Fruit fly (Drosophila melanogaster) whole organism, embryonic: ENCODE results near the gene Iru.

Experiments used
- Antp ChIP-seq: fragments of 200-800 bp; sonication (Bioruptor generic); optimal IDR thresholded peaks from 3 replicates; lab custom pipeline; 2016; ENCODE audit warnings: missing biosample characterization, missing genetic modification characterization
- Atf-2 ChIP-seq: fragments of 200-800 bp; sonication (Bioruptor generic); optimal IDR thresholded peaks from 2 replicates; lab custom pipeline; 2016; ENCODE audit warnings: missing biosample characterization, missing genetic modification characterization
- Bteb2 ChIP-seq: fragments of 200-800 bp; sonication (Bioruptor generic); optimal IDR thresholded peaks from 2 replicates; lab custom pipeline; 2016; ENCODE audit warnings: missing biosample characterization, missing genetic modification characterization
- CG11093 ChIP-seq: fragments of 200-800 bp; sonication (Bioruptor generic); IDR thresholded peaks from 3 replicates; pipeline ENCODE4 v1.3.6; 2022; ENCODE audit warnings: missing biosample characterization, missing genetic modification characterization
- CG12942 ChIP-seq: fragments of 200-800 bp; sonication (Bioruptor generic); optimal IDR thresholded peaks from 3 replicates; lab custom pipeline; 2016; ENCODE audit warnings: missing biosample characterization, missing genetic modification characterization
- CG17829 ChIP-seq: fragments of 200-800 bp; optimal IDR thresholded peaks from 2 replicates; lab custom pipeline; 2019; ENCODE audit warnings: missing biosample characterization, mild to moderate bottlenecking, missing genetic modification characterization, moderate library complexity
- CG18262 ChIP-seq: fragments of 200-800 bp; optimal IDR thresholded peaks from 3 replicates; lab custom pipeline; 2019; ENCODE audit warnings: missing biosample characterization, mild to moderate bottlenecking, missing genetic modification characterization, moderate library complexity
- CG2116 ChIP-seq: fragments of 200-800 bp; sonication (Bioruptor generic); optimal IDR thresholded peaks from 3 replicates; lab custom pipeline; 2018; ENCODE audit warnings: missing biosample characterization, mild to moderate bottlenecking, missing genetic modification characterization
- CG2202 ChIP-seq: fragments of 200-800 bp; sonication (Bioruptor generic); optimal IDR thresholded peaks from 2 replicates; lab custom pipeline; 2018; ENCODE audit warnings: missing biosample characterization, mild to moderate bottlenecking, missing genetic modification characterization
- CG2889 ChIP-seq: fragments of 200-800 bp; sonication (Bioruptor generic); IDR thresholded peaks from 3 replicates; pipeline ENCODE4 v1.3.6; 2022; ENCODE audit warnings: missing biosample characterization, missing genetic modification characterization
- CG30431 ChIP-seq: fragments of 200-800 bp; sonication (Bioruptor generic); optimal IDR thresholded peaks from 2 replicates; lab custom pipeline; 2017; ENCODE audit warnings: missing biosample characterization, missing genetic modification characterization
- CG32767 ChIP-seq: fragments of 200-800 bp; sonication (Bioruptor generic); IDR thresholded peaks from 2 replicates; pipeline ENCODE4 v1.3.6; 2022; ENCODE audit warnings: missing biosample characterization, missing genetic modification characterization
- CG3838 ChIP-seq: fragments of 200-800 bp; sonication (Bioruptor generic); optimal IDR thresholded peaks from 3 replicates; lab custom pipeline; 2016; ENCODE audit warnings: missing biosample characterization, missing genetic modification characterization
- CG7357 ChIP-seq: fragments of 200-800 bp; sonication (Bioruptor generic); IDR thresholded peaks from 3 replicates; pipeline ENCODE4 v1.3.6; 2022; ENCODE audit warnings: missing biosample characterization, missing genetic modification characterization
- CG7372 ChIP-seq: fragments of 200-800 bp; sonication (Bioruptor generic); IDR thresholded peaks from 2 replicates; pipeline ENCODE4 v1.3.6; 2022; ENCODE audit warnings: missing biosample characterization, missing genetic modification characterization
- CG8290 ChIP-seq, 3 experiments: fragments of 200-800 bp; sonication (Bioruptor generic); optimal IDR thresholded peaks; 2 replicates each; lab custom pipeline; 2016 to 2019; ENCODE audit warnings: missing biosample characterization in 3 of 3, missing genetic modification characterization in 3 of 3, mild to moderate bottlenecking in 2 of 3, moderate library complexity in 1 of 3
- Dek ChIP-seq: fragments of 200-800 bp; sonication (Bioruptor generic); optimal IDR thresholded peaks from 3 replicates; lab custom pipeline; 2019; ENCODE audit warnings: missing biosample characterization, mild to moderate bottlenecking, missing genetic modification characterization, moderate library complexity
- Dll ChIP-seq: fragments of 200-800 bp; sonication (Bioruptor generic); IDR thresholded peaks from 4 replicates; pipeline ENCODE4 v1.3.6; 2022; ENCODE audit warnings: missing biosample characterization, missing genetic modification characterization; ENCODE audit not compliant: partially characterized antibody
- Dref ChIP-seq: fragments of 200-800 bp; sonication (Bioruptor generic); IDR thresholded peaks from 2 replicates; pipeline ENCODE4 v1.3.6; 2022; ENCODE audit warnings: missing biosample characterization, missing genetic modification characterization
- E2f1 ChIP-seq: fragments of 200-800 bp; sonication (Bioruptor generic); IDR thresholded peaks from 2 replicates; pipeline ENCODE4 v1.3.6; 2022; ENCODE audit warnings: missing biosample characterization, missing genetic modification characterization
- Gug ChIP-seq: fragments of 200-800 bp; sonication (Bioruptor generic); IDR thresholded peaks from 4 replicates; pipeline ENCODE4 v1.3.6; 2022; ENCODE audit warnings: missing biosample characterization, missing genetic modification characterization
- HHEX ChIP-seq: fragments of 200-800 bp; sonication (Bioruptor generic); optimal IDR thresholded peaks from 3 replicates; lab custom pipeline; 2017; ENCODE audit warnings: missing biosample characterization, mild to moderate bottlenecking, missing genetic modification characterization, missing genetic modification reagents
- HLHmδ ChIP-seq: fragments of 200-800 bp; sonication (Bioruptor generic); optimal IDR thresholded peaks from 2 replicates; lab custom pipeline; 2018; ENCODE audit warnings: missing biosample characterization, mild to moderate bottlenecking, missing genetic modification characterization, moderate library complexity
- Jarid2 ChIP-seq: fragments of 200-800 bp; sonication (Bioruptor generic); optimal IDR thresholded peaks from 3 replicates; lab custom pipeline; 2017; ENCODE audit warnings: mild to moderate bottlenecking, missing biosample characterization, missing genetic modification reagents, missing genetic modification characterization
- Mes4 ChIP-seq: fragments of 200-800 bp; sonication (Bioruptor generic); optimal IDR thresholded peaks from 2 replicates; lab custom pipeline; 2016; ENCODE audit warnings: missing biosample characterization, missing genetic modification characterization
- NC2β ChIP-seq: fragments of 200-800 bp; sonication (Bioruptor generic); optimal IDR thresholded peaks from 2 replicates; lab custom pipeline; 2016; ENCODE audit warnings: missing biosample characterization, missing genetic modification characterization
- Nf-YA ChIP-seq: fragments of 200-800 bp; sonication (Bioruptor generic); IDR thresholded peaks from 2 replicates; pipeline ENCODE4 v1.3.6; 2022; ENCODE audit warnings: missing biosample characterization, missing genetic modification characterization
- Opbp ChIP-seq: fragments of 200-800 bp; sonication (Bioruptor generic); IDR thresholded peaks from 3 replicates; pipeline ENCODE4 v1.3.6; 2022; ENCODE audit warnings: missing biosample characterization, missing genetic modification characterization; ENCODE audit not compliant: partially characterized antibody
- Pdp1 ChIP-seq, 2 experiments: fragments of 200-800 bp; sonication (Bioruptor generic); optimal IDR thresholded peaks; 3 replicates each; lab custom pipeline; 2016; ENCODE audit warnings: missing biosample characterization in 2 of 2, missing genetic modification characterization in 2 of 2, mild to moderate bottlenecking in 1 of 2, moderate library complexity in 1 of 2
- Taf1 ChIP-seq: fragments of 200-800 bp; sonication (Bioruptor generic); IDR thresholded peaks from 2 replicates; pipeline ENCODE4 v1.3.6; 2022; ENCODE audit warnings: missing biosample characterization, missing genetic modification characterization
- br ChIP-seq: fragments of >200 bp; optimal IDR thresholded peaks from 2 replicates; lab custom pipeline; 2017
- chinmo ChIP-seq: fragments of 200-800 bp; sonication (Bioruptor generic); IDR thresholded peaks from 4 replicates; pipeline ENCODE4 v1.3.6; 2022; ENCODE audit warnings: missing biosample characterization, missing genetic modification characterization; ENCODE audit not compliant: partially characterized antibody
- gfzf ChIP-seq: fragments of 200-800 bp; sonication (Bioruptor generic); optimal IDR thresholded peaks from 2 replicates; lab custom pipeline; 2016; ENCODE audit warnings: missing biosample characterization, mild to moderate bottlenecking, missing genetic modification characterization, moderate library complexity
- hbn ChIP-seq: fragments of 200-800 bp; sonication (Bioruptor generic); IDR thresholded peaks from 2 replicates; pipeline ENCODE4 v1.3.6; 2022; ENCODE audit warnings: missing biosample characterization, missing genetic modification characterization; ENCODE audit not compliant: partially characterized antibody
- ind ChIP-seq: fragments of 200-800 bp; sonication (Bioruptor generic); optimal IDR thresholded peaks from 3 replicates; lab custom pipeline; 2016; ENCODE audit warnings: missing biosample characterization, missing genetic modification characterization
- jigr1 ChIP-seq: fragments of 200-800 bp; sonication (Bioruptor generic); IDR thresholded peaks from 3 replicates; pipeline ENCODE4 v1.3.6; 2022; ENCODE audit warnings: missing biosample characterization, missing genetic modification characterization
- onecut ChIP-seq: fragments of 200-800 bp; sonication (Bioruptor generic); IDR thresholded peaks from 2 replicates; pipeline ENCODE4 v1.3.6; 2022; ENCODE audit warnings: missing biosample characterization, missing genetic modification characterization
- pfk ChIP-seq: fragments of 200-800 bp; sonication (Bioruptor generic); optimal IDR thresholded peaks from 2 replicates; lab custom pipeline; 2018; ENCODE audit warnings: missing biosample characterization, mild to moderate bottlenecking, missing genetic modification characterization, moderate library complexity
- ro ChIP-seq: fragments of 200-800 bp; sonication (Bioruptor generic); IDR thresholded peaks from 2 replicates; pipeline ENCODE4 v1.3.6; 2022; ENCODE audit warnings: missing biosample characterization, missing genetic modification characterization
- row ChIP-seq: fragments of 200-800 bp; sonication (Bioruptor generic); IDR thresholded peaks from 3 replicates; pipeline ENCODE4 v1.3.6; 2022; ENCODE audit warnings: missing biosample characterization, missing genetic modification characterization
- run ChIP-seq: fragments of 200-800 bp; sonication (Bioruptor generic); optimal IDR thresholded peaks from 3 replicates; lab custom pipeline; 2018; ENCODE audit warnings: missing biosample characterization, mild to moderate bottlenecking, missing genetic modification characterization
- sc ChIP-seq, 3 experiments: fragments of >200 bp in 2 of 3; fragments of 200-800 bp in 1 of 3; sonication (Bioruptor generic) in 1 of 3; optimal IDR thresholded peaks; 2 replicates in 2 of 3; 3 replicates in 1 of 3; lab custom pipeline; 2017; ENCODE audit warnings: mild to moderate bottlenecking in 1 of 3, missing biosample characterization in 1 of 3, missing genetic modification characterization in 1 of 3, missing genetic modification reagents in 1 of 3
- sisA ChIP-seq: fragments of 200-800 bp; sonication (Bioruptor generic); IDR thresholded peaks from 2 replicates; pipeline ENCODE4 v1.3.6; 2022; ENCODE audit warnings: missing biosample characterization, missing genetic modification characterization
- slbo ChIP-seq: fragments of 200-800 bp; sonication (Bioruptor generic); IDR thresholded peaks from 2 replicates; pipeline ENCODE4 v1.3.6; 2022; ENCODE audit warnings: missing biosample characterization, missing genetic modification characterization
- slou ChIP-seq: fragments of 200-800 bp; sonication (Bioruptor generic); optimal IDR thresholded peaks from 3 replicates; lab custom pipeline; 2016; ENCODE audit warnings: missing biosample characterization, missing genetic modification characterization
- tup ChIP-seq: fragments of 200-800 bp; sonication (Bioruptor generic); optimal IDR thresholded peaks from 2 replicates; lab custom pipeline; 2016; ENCODE audit warnings: missing biosample characterization, mild to moderate bottlenecking, missing genetic modification characterization, moderate library complexity
- vfl ChIP-seq: fragments of 200-800 bp; sonication (Bioruptor generic); optimal IDR thresholded peaks from 2 replicates; lab custom pipeline; 2016; ENCODE audit warnings: missing biosample characterization, missing genetic modification characterization
- z ChIP-seq: fragments of 200-800 bp; sonication (Bioruptor generic); IDR thresholded peaks from 3 replicates; pipeline ENCODE4 v1.3.6; 2022; ENCODE audit warnings: missing biosample characterization, missing genetic modification characterization

Gene Iru

DNA sequence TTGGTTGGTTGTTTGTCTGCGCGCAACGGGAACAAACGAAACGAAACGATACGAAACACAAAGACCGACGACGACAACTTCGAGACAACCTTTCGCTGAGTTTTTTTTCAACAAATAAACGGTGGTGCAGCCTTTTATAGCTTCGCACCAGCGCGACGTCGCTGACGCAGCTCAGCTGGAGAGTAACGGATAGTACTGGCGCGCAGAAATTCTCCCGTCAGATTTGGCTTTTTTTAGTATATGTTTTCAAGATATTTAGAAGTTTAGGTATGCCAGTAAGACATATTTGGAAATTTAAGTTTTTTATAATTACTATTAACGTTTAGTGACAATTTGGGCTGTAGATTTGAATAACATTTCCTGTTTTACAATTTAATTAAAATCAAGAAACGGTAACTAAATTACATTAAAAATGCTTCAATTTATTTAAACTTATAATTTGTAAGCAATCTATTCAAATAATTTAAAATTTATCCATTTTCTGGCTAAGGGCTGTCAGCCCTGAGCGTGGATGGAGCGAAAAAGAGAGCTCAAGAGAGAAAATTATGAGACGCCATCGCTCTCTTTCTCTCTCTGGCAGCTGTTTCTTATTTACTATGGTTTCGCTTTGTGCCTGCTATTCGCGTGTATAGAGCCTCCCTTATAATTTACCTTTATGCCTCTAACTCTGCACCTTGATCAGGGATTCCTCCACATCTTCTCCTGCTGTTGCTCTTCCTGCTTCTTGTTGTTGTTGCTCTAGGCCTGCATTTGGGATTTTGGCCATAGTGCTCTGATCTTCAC, 27.6 kb downstream of the Iru start:
- no peak for TF ChIP-seq sc (optimal IDR thresholded peaks at IDR 0.05; lab: Kevin White, UChicago)
- TF ChIP-seq sc (GFP tag; optimal IDR thresholded peaks at IDR 0.05; lab: Kevin White, UChicago): peak; percentile 58
- TF ChIP-seq HHEX (GFP tag; lab: Kevin White, UChicago): peak; percentile 77
- no peak; the same call in 1 of the 2 replicates for TF ChIP-seq Taf1 (GFP tag; lab: Robert Waterston, UW)
- no peak for TF ChIP-seq hbn (GFP tag; lab: Robert Waterston, UW)
- peak; percentile 38 for TF ChIP-seq vfl (GFP tag; lab: Kevin White, UChicago)
- TF ChIP-seq sisA (GFP tag; lab: Robert Waterston, UW): no peak
- no peak for TF ChIP-seq Dll (GFP tag; lab: Robert Waterston, UW)
- no peak for TF ChIP-seq CG7357
- peak; percentile 59; the same call in 1 of the 2 replicates for TF ChIP-seq slbo
- TF ChIP-seq ro (GFP tag; lab: Robert Waterston, UW): no peak
- TF ChIP-seq Opbp (GFP tag; lab: Robert Waterston, UW): peak; percentile 62; the same call in 2 of the 3 replicates
- 0 out of 2 replicates have a peak, but pooled peaks have one; percentile 47 for TF ChIP-seq CG7372 (GFP tag; lab: Robert Waterston, UW)
- TF ChIP-seq jigr1 (GFP tag; lab: Robert Waterston, UW): peak; percentile 40; the same call in 1 of the 3 replicates
- TF ChIP-seq Bteb2 (GFP tag; lab: Kevin White, UChicago): peak; percentile 43
- peak; percentile 94 for TF ChIP-seq CG18262 (tag; lab: Kevin White, UChicago)
- peak; percentile 70; the same call in 1 of the 2 replicates for TF ChIP-seq CG32767
- TF ChIP-seq Dref (GFP tag; lab: Robert Waterston, UW): no peak
- TF ChIP-seq onecut (GFP tag; lab: Robert Waterston, UW): peak; percentile 60
- TF ChIP-seq Gug (GFP tag; lab: Robert Waterston, UW): no peak
- TF ChIP-seq Mes4 (GFP tag; lab: Kevin White, UChicago): peak; percentile 50
- TF ChIP-seq CG8290 (GFP tag; optimal IDR thresholded peaks at IDR 0.05; lab: Kevin White, UChicago): peak; percentile 50
- TF ChIP-seq CG8290 (tag; optimal IDR thresholded peaks at IDR 0.05; lab: Kevin White, UChicago): peak; percentile 62 to 88
- peak; percentile 31 for TF ChIP-seq slou
- TF ChIP-seq E2f1: 0 out of 2 replicates have a peak, but pooled peaks have one; percentile 19
- no peak for TF ChIP-seq br (lab: Kevin White, UChicago)
- peak; percentile 19 to 43 for TF ChIP-seq Pdp1 (GFP tag; optimal IDR thresholded peaks at IDR 0.05; lab: Kevin White, UChicago)
- TF ChIP-seq row (GFP tag; lab: Robert Waterston, UW): peak; percentile 95
- TF ChIP-seq ind (GFP tag; lab: Kevin White, UChicago): peak; percentile 57
- peak; percentile 46 for TF ChIP-seq Atf-2 (GFP tag; lab: Kevin White, UChicago)
- peak; percentile 76 for TF ChIP-seq run
- TF ChIP-seq CG11093 (GFP tag; lab: Robert Waterston, UW): no peak
- TF ChIP-seq tup (GFP tag; lab: Kevin White, UChicago): no peak
- no peak for TF ChIP-seq CG2889 (GFP tag; lab: Robert Waterston, UW)
- peak; percentile 87 for TF ChIP-seq Dek (tag; lab: Kevin White, UChicago)
- TF ChIP-seq CG2202 (tag; lab: Kevin White, UChicago): peak; percentile 29
- peak; percentile 62; the same call in 1 of the 4 replicates for TF ChIP-seq chinmo (GFP tag; lab: Robert Waterston, UW)
- 0 out of 2 replicates have a peak, but pooled peaks have one; percentile 8 for TF ChIP-seq Nf-YA (GFP tag; lab: Robert Waterston, UW)
- TF ChIP-seq Antp (GFP tag; lab: Kevin White, UChicago): no peak
- peak; percentile 7 for TF ChIP-seq CG30431 (GFP tag; lab: Kevin White, UChicago)
- peak; percentile 49 for TF ChIP-seq NC2β
- TF ChIP-seq CG3838 (GFP tag; lab: Kevin White, UChicago): peak; percentile 39
- peak; percentile 40 for TF ChIP-seq HLHmδ
- TF ChIP-seq Jarid2 (GFP tag; lab: Kevin White, UChicago): peak; percentile 92
- TF ChIP-seq pfk (GFP tag; lab: Kevin White, UChicago): peak; percentile 97
- TF ChIP-seq CG17829 (tag; lab: Kevin White, UChicago): peak; percentile 92
- no peak for TF ChIP-seq gfzf (GFP tag; lab: Kevin White, UChicago)
- peak; percentile 56 for TF ChIP-seq CG2116
- peak; percentile 55 for TF ChIP-seq CG12942 (GFP tag; lab: Kevin White, UChicago)
- TF ChIP-seq z: peak; percentile 74; the same call in 2 of the 3 replicates
